Fruit fly (Drosophila melanogaster) whole organism, embryonic: ENCODE measurements around the gene mag.

ENCODE experiments used
- CG11696 ChIP-seq: fragments of 200-800 bp; sonication (Bioruptor generic); IDR thresholded peaks from 2 replicates; pipeline ENCODE4 v1.3.6; 2022; ENCODE audit warnings: missing biosample characterization, missing genetic modification characterization
- CG6689 ChIP-seq: fragments of 200-800 bp; sonication (Bioruptor generic); IDR thresholded peaks from 2 replicates; pipeline ENCODE4 v1.3.6; 2022; ENCODE audit warnings: missing biosample characterization, missing genetic modification characterization
- Ets65A ChIP-seq: fragments of 200-800 bp; sonication (Bioruptor generic); peaks from one replicate; lab custom pipeline; 2016; ENCODE audit warnings: missing biosample characterization, missing genetic modification characterization
- HmgZ ChIP-seq: fragments of 200-800 bp; sonication (Bioruptor generic); optimal IDR thresholded peaks from 2 replicates; lab custom pipeline; 2018; ENCODE audit warnings: missing biosample characterization, mild to moderate bottlenecking, missing genetic modification characterization

- TF ChIP-seq HmgZ (tag; lab: Kevin White, UChicago) (no peak), CG6689 (no peak), Ets65A (GFP tag; lab: Kevin White, UChicago) (no peak), CG11696 (GFP tag; lab: Robert Waterston, UW) (no peak)
Observed at dm6 chr3L:20410780-20411179, 49.7 kb upstream of the mag start.
